Worm (Caenorhabditis elegans): Measurements from ENCODE around the gene acl-3.

ce11 chrIV:11643829-11644228 lies 8.0 kb downstream of the acl-3 start, which contains the start of gene prx-2:
- TF ChIP-seq flt-1 (GFP tag; IDR thresholded peaks at IDR 0.05): no peak
- no peak for TF ChIP-seq tra-4 (tag; optimal IDR thresholded peaks at IDR 0.05)
- no peak for TF ChIP-seq ama-1 (optimal IDR thresholded peaks at IDR 0.05)
- TF ChIP-seq tbx-37 (GFP tag; conservative IDR thresholded peaks at IDR 0.05): no peak
- no peak for TF ChIP-seq B0310.2 (tag; optimal IDR thresholded peaks at IDR 0.05)
- no peak for TF ChIP-seq hmg-4 (GFP tag; optimal IDR thresholded peaks at IDR 0.05)
- TF ChIP-seq tbx-11 (GFP tag; IDR thresholded peaks at IDR 0.05): no peak
- TF ChIP-seq hnd-1 (tag; optimal IDR thresholded peaks at IDR 0.05): no peak
- TF ChIP-seq sea-1 (GFP tag; conservative IDR thresholded peaks at IDR 0.05): no peak
- TF ChIP-seq F13C5.2 (tag; optimal IDR thresholded peaks at IDR 0.05): no peak
- no peak for TF ChIP-seq ceh-36 (tag; optimal IDR thresholded peaks at IDR 0.05)
